Fruit fly (Drosophila melanogaster): ENCODE measurements around the gene CG13599.

The CG13599 gene

DNA sequence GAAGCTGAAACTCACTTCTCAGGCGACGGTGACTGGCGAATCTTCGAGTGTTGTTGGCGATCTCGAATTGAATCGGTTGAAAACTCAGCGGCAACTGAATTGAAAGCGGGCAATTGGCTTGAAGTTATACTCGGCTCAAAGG is 16.8 kb downstream of the CG13599 start, which contains the start of gene CG12268:
TSS of gene CG12268 (minus strand) at position 101 of the 142 bp plus-strand sequence.
- no peak for TF ChIP-seq tin (GFP tag; optimal IDR thresholded peaks at IDR 0.05)
- no peak for TF ChIP-seq CG12942 (GFP tag; optimal IDR thresholded peaks at IDR 0.05)
- TF ChIP-seq CG14050 (GFP tag; IDR thresholded peaks at IDR 0.05): no peak
- no peak for TF ChIP-seq Stat92E (GFP tag; optimal IDR thresholded peaks at IDR 0.05)
- TF ChIP-seq CG11695 (GFP tag; IDR thresholded peaks at IDR 0.05): no peak
- TF ChIP-seq nom (GFP tag; optimal IDR thresholded peaks at IDR 0.05): no peak
- no peak for TF ChIP-seq tna (GFP tag; IDR thresholded peaks at IDR 0.05; ENCODE audit: partially characterized antibody)
- TF ChIP-seq p53 (GFP tag; optimal IDR thresholded peaks at IDR 0.05): no peak
- no peak for TF ChIP-seq CG12744 (GFP tag; optimal IDR thresholded peaks at IDR 0.05)
- no peak for TF ChIP-seq CG16863 (GFP tag; optimal IDR thresholded peaks at IDR 0.05)
- TF ChIP-seq Atf-2 (GFP tag; optimal IDR thresholded peaks at IDR 0.05): no peak
- no peak for TF ChIP-seq zf30C (GFP tag; optimal IDR thresholded peaks at IDR 0.05)
- TF ChIP-seq vvl (GFP tag; IDR thresholded peaks at IDR 0.05): no peak
- TF ChIP-seq CG10274 (GFP tag; optimal IDR thresholded peaks at IDR 0.05): no peak
- no peak for TF ChIP-seq CG6272 (GFP tag; IDR thresholded peaks at IDR 0.05)
- no peak for TF ChIP-seq CG16779 (GFP tag; IDR thresholded peaks at IDR 0.05)

DNA sequence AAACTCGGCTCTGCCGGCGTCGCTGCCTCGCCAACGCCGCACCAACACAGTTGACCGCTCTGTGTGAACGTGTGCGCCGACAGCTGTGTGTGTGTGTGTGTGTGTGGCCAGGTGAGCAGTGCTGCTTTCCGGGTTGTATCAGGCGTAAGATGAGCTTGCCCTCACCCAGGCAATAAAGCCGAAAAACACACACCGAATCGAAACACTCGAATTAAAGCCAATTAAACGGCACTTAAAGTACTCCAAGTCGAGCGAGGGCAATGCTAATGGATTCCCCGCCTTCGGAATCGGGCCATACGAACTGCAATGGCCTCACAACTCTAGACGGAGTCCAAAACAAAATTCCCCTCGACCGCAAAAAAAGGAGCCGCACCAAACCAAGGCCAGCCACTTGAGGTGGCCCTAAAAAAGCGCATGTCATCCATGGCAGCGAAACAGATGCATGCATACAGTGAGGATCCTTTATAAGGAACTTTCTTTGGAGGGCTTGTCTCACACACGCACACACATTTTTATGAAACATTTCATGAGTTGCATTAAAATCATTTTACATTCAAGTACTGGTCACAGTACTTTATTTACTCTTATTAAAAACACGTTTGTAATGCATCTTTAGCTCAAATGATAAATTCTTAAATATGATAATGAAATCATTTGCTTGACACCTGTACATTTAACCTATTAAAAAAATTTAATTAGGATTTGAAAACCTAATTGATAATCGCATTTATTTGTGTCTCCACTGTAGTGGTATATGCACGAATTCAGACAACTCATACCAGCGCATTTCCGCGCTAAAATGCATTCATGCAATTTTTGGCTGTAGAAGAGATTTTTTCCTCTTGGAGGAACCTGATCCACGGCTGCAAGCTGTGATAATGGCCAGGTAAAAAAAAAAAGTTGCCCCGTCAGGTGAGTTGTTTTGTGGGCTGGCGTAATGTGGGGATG is 17.3 kb downstream of the CG13599 start:
- no peak for TF ChIP-seq CG7839 (tag; optimal IDR thresholded peaks at IDR 0.05)
- TF ChIP-seq CG3995 (GFP tag; optimal IDR thresholded peaks at IDR 0.05): no peak
- TF ChIP-seq bigmax (GFP tag; optimal IDR thresholded peaks at IDR 0.05): no peak
- no peak for TF ChIP-seq gt (GFP tag; IDR thresholded peaks at IDR 0.05)
- TF ChIP-seq prd (optimal IDR thresholded peaks at IDR 0.05): no peak
- no peak for TF ChIP-seq prd (GFP tag; IDR thresholded peaks at IDR 0.05)
- TF ChIP-seq corto (GFP tag; optimal IDR thresholded peaks at IDR 0.05): peak; percentile 85
- no peak for TF ChIP-seq Bdp1 (GFP tag; optimal IDR thresholded peaks at IDR 0.05)
- TF ChIP-seq emc (GFP tag; optimal IDR thresholded peaks at IDR 0.05): no peak
- TF ChIP-seq Mrtf (GFP tag; IDR thresholded peaks at IDR 0.05): no peak
- TF ChIP-seq cwo (GFP tag; optimal IDR thresholded peaks at IDR 0.05): no peak
- TF ChIP-seq Max (GFP tag; optimal IDR thresholded peaks at IDR 0.05): no peak
- TF ChIP-seq sqz (GFP tag; optimal IDR thresholded peaks at IDR 0.05): no peak
- no peak for TF ChIP-seq btn (GFP tag; optimal IDR thresholded peaks at IDR 0.05)
- peak; percentile 20 for TF ChIP-seq cg (GFP tag; optimal IDR thresholded peaks at IDR 0.05)
- no peak for TF ChIP-seq CG16815 (GFP tag; optimal IDR thresholded peaks at IDR 0.05)
- TF ChIP-seq CG6765 (GFP tag; optimal IDR thresholded peaks at IDR 0.05): no peak
- peak in 1 of 2 experiments; percentile 82 for TF ChIP-seq bsh (GFP tag; optimal IDR thresholded peaks at IDR 0.05)
- no peak for TF ChIP-seq CG7357 (GFP tag; IDR thresholded peaks at IDR 0.05)
- TF ChIP-seq nmo (GFP tag; optimal IDR thresholded peaks at IDR 0.05): no peak
- TF ChIP-seq ftz-f1 (GFP tag; optimal IDR thresholded peaks at IDR 0.05): no peak
- TF ChIP-seq CG9817 (tag; optimal IDR thresholded peaks at IDR 0.05): no peak
- TF ChIP-seq CG9932 (GFP tag; IDR thresholded peaks at IDR 0.05): no peak
- TF ChIP-seq CG12236 (GFP tag; optimal IDR thresholded peaks at IDR 0.05): no peak
- TF ChIP-seq amos (GFP tag; IDR thresholded peaks at IDR 0.05; ENCODE audit: partially characterized antibody): no peak
- TF ChIP-seq sc (optimal IDR thresholded peaks at IDR 0.05): no peak
- TF ChIP-seq sc (GFP tag; optimal IDR thresholded peaks at IDR 0.05): no peak
- TF ChIP-seq Dbx (GFP tag; IDR thresholded peaks at IDR 0.05): no peak
- peak; percentile 86 for TF ChIP-seq nom (GFP tag; optimal IDR thresholded peaks at IDR 0.05)
- TF ChIP-seq HLH54F (GFP tag; optimal IDR thresholded peaks at IDR 0.05): no peak
- TF ChIP-seq Atf-2 (GFP tag; optimal IDR thresholded peaks at IDR 0.05): no peak
- TF ChIP-seq CG1832 (GFP tag; optimal IDR thresholded peaks at IDR 0.05): no peak
- TF ChIP-seq Sox100B (GFP tag; optimal IDR thresholded peaks at IDR 0.05): no peak
- TF ChIP-seq CG3407 (GFP tag; optimal IDR thresholded peaks at IDR 0.05): no peak
- TF ChIP-seq Hmr (GFP tag; optimal IDR thresholded peaks at IDR 0.05): no peak
- TF ChIP-seq fd3F (GFP tag; optimal IDR thresholded peaks at IDR 0.05): no peak
